Fruit fly (Drosophila melanogaster) S2 (cell line): Measurements from ENCODE around the gene Rel.

ENCODE experiments used
- CG8478 ChIP-seq: fragments of >200 bp; optimal IDR thresholded peaks from 2 replicates; lab custom pipeline; 2018
- CTCF ChIP-seq, 2 experiments: fragments of >200 bp; optimal IDR thresholded peaks; 2 replicates each; lab custom pipeline; 2018

- TF ChIP-seq CG8478 (lab: Kevin White, UChicago) (no peak), CTCF (optimal IDR thresholded peaks at IDR 0.05; lab: Kevin White, UChicago) (no peak)
These were observed 7.6 kb upstream of the Rel start for dm6 chr3R:9055119-9056105.
